Fruit fly (Drosophila melanogaster): ENCODE results near the gene mRpS18A.

The mRpS18A gene

dm6 chr3R:8562484-8562886 lies at the start of gene mRpS18A, which contains the start of gene CG31460 (continued):
- TF ChIP-seq CG8119 (GFP tag; IDR thresholded peaks at IDR 0.05) (no peak), acj6 (GFP tag; optimal IDR thresholded peaks at IDR 0.05) (no peak), Ets21C (GFP tag; optimal IDR thresholded peaks at IDR 0.05) (peak; percentile 6), Hr38 (GFP tag; optimal IDR thresholded peaks at IDR 0.05) (no peak), CG3032 (tag; optimal IDR thresholded peaks at IDR 0.05) (no peak), CG6276 (GFP tag; optimal IDR thresholded peaks at IDR 0.05) (no peak)

- no peak for TF ChIP-seq Ets21C (GFP tag; optimal IDR thresholded peaks at IDR 0.05)
- TF ChIP-seq CG11294 (GFP tag; IDR thresholded peaks at IDR 0.05), result no peak
- TF ChIP-seq CG8319 (GFP tag; optimal IDR thresholded peaks at IDR 0.05), result no peak
- peak; percentile 53; the same call in 1 of the 3 replicates for TF ChIP-seq CG6163 (GFP tag; IDR thresholded peaks at IDR 0.05)
- TF ChIP-seq CG7368 (GFP tag; optimal IDR thresholded peaks at IDR 0.05), result no peak
- no peak for TF ChIP-seq CG8119 (GFP tag; IDR thresholded peaks at IDR 0.05)
Measured at dm6 chr3R:8596161-8596560, 33.8 kb upstream of the mRpS18A start.

dm6 chr3R:8587859-8588258 lies 25.5 kb upstream of the mRpS18A start:
- TF ChIP-seq Eip78C (GFP tag) (peak; percentile 9), CG8119 (GFP tag; IDR thresholded peaks at IDR 0.05) (no peak), svp (GFP tag) (peak; percentile 84)

dm6 chr3R:8577409-8578255 lies 15.2 kb upstream of the mRpS18A start, which contains the start of gene 5-HT2B:
Gene 5-HT2B (plus strand): TSS chr3R:8578205.
- TF ChIP-seq esn (GFP tag; optimal IDR thresholded peaks at IDR 0.05), result no peak
- TF ChIP-seq CG32006 (GFP tag; optimal IDR thresholded peaks at IDR 0.05), result peak; percentile 64
- no peak for TF ChIP-seq ss (GFP tag; optimal IDR thresholded peaks at IDR 0.05)
- TF ChIP-seq Eip93F (GFP tag; optimal IDR thresholded peaks at IDR 0.05), result no peak
- peak; percentile 30 for TF ChIP-seq CG6276 (GFP tag; optimal IDR thresholded peaks at IDR 0.05)
- TF ChIP-seq CG1621 (tag; optimal IDR thresholded peaks at IDR 0.05), result no peak
- TF ChIP-seq topi (GFP tag; optimal IDR thresholded peaks at IDR 0.05), result no peak
- TF ChIP-seq Blimp-1 (GFP tag; optimal IDR thresholded peaks at IDR 0.05), result no peak
- no peak for TF ChIP-seq CG11902 (GFP tag; optimal IDR thresholded peaks at IDR 0.05)
- TF ChIP-seq Ets21C (GFP tag; optimal IDR thresholded peaks at IDR 0.05), result no peak
- TF ChIP-seq CG6808 (GFP tag; optimal IDR thresholded peaks at IDR 0.05), result no peak
- TF ChIP-seq CG6854 (GFP tag; optimal IDR thresholded peaks at IDR 0.05), result no peak
- peak in 1 of 2 experiments; percentile 6 for TF ChIP-seq salr (GFP tag; optimal IDR thresholded peaks at IDR 0.05)
- no peak for TF ChIP-seq CG9139 (GFP tag; optimal IDR thresholded peaks at IDR 0.05)
- no peak for TF ChIP-seq Met (GFP tag; optimal IDR thresholded peaks at IDR 0.05)
- TF ChIP-seq Smox (GFP tag; optimal IDR thresholded peaks at IDR 0.05), result no peak
- TF ChIP-seq Hr38 (GFP tag; optimal IDR thresholded peaks at IDR 0.05), result no peak
- TF ChIP-seq fd59A (GFP tag; optimal IDR thresholded peaks at IDR 0.05), result no peak
- TF ChIP-seq CG3919 (GFP tag; optimal IDR thresholded peaks at IDR 0.05), result peak; percentile 22
- peak; percentile 18 for TF ChIP-seq Ets96B (tag; optimal IDR thresholded peaks at IDR 0.05)
- TF ChIP-seq svp (GFP tag), result peak; percentile 47
- TF ChIP-seq net (GFP tag; optimal IDR thresholded peaks at IDR 0.05), result peak; percentile 10
- TF ChIP-seq spab (GFP tag; optimal IDR thresholded peaks at IDR 0.05), result no peak
- peak; percentile 28 for TF ChIP-seq Hr4 (GFP tag; optimal IDR thresholded peaks at IDR 0.05)
- no peak for TF ChIP-seq CG10669 (GFP tag; optimal IDR thresholded peaks at IDR 0.05)
- no peak for TF ChIP-seq Sox14 (GFP tag; optimal IDR thresholded peaks at IDR 0.05)
- TF ChIP-seq CG7368 (GFP tag; optimal IDR thresholded peaks at IDR 0.05), result no peak
- no peak for TF ChIP-seq cyc (GFP tag; optimal IDR thresholded peaks at IDR 0.05)
- no peak for TF ChIP-seq fkh (GFP tag; optimal IDR thresholded peaks at IDR 0.05)
- no peak for TF ChIP-seq lz (GFP tag; optimal IDR thresholded peaks at IDR 0.05)
- TF ChIP-seq CG10631 (GFP tag; optimal IDR thresholded peaks at IDR 0.05), result peak; percentile 40
- TF ChIP-seq eg (GFP tag; IDR thresholded peaks at IDR 0.05), result peak; percentile 27; the same call in 1 of the 3 replicates
- no peak for TF ChIP-seq CG34406 (GFP tag; optimal IDR thresholded peaks at IDR 0.05)
- TF ChIP-seq acj6 (GFP tag; optimal IDR thresholded peaks at IDR 0.05), result peak; percentile 29
- TF ChIP-seq Eip75B (GFP tag; optimal IDR thresholded peaks at IDR 0.05), result no peak
- peak; percentile 7 for TF ChIP-seq CG16779 (tag; optimal IDR thresholded peaks at IDR 0.05)
- no peak for TF ChIP-seq pdm3 (GFP tag; optimal IDR thresholded peaks at IDR 0.05)
- no peak for TF ChIP-seq Lpt (GFP tag; optimal IDR thresholded peaks at IDR 0.05)
